Worm (Caenorhabditis elegans) whole organism, mixed stage, embryonic: Measurements from ENCODE around the gene bus-5.

Source experiments
- M03D4.4 ChIP-seq: sonication (generic microtip); optimal IDR thresholded peaks from 2 replicates; lab custom pipeline; 2017; ENCODE audit warnings: mild to moderate bottlenecking, missing genetic modification characterization, missing compliant biosample characterization
- bed-3 ChIP-seq: fragments of 200-800 bp; sonication (Bioruptor generic); optimal IDR thresholded peaks from 3 replicates; lab custom pipeline; 2018; ENCODE audit warnings: mild to moderate bottlenecking, missing genetic modification characterization, moderate library complexity, missing compliant biosample characterization
- blmp-1 ChIP-seq: fragments of 150-350 bp; optimal IDR thresholded peaks from 2 replicates; lab custom pipeline; 2014; ENCODE audit warnings: missing biosample characterization, missing genetic modification characterization
- ceh-39 ChIP-seq: fragments of 150-350 bp; optimal IDR thresholded peaks from 2 replicates; lab custom pipeline; 2014; ENCODE audit warnings: missing biosample characterization, missing genetic modification characterization
- ceh-43 ChIP-seq: fragments of 200-800 bp; sonication (Bioruptor generic); optimal IDR thresholded peaks from 2 replicates; lab custom pipeline; 2018; ENCODE audit warnings: mild to moderate bottlenecking, missing genetic modification characterization, moderate library complexity, missing compliant biosample characterization
- ceh-83 ChIP-seq: fragments of 200-800 bp; sonication (Bioruptor generic); optimal IDR thresholded peaks from 2 replicates; lab custom pipeline; 2018; ENCODE audit warnings: mild to moderate bottlenecking, missing genetic modification characterization, missing compliant biosample characterization
- ces-1 ChIP-seq: fragments of 150-350 bp; optimal IDR thresholded peaks from 2 replicates; lab custom pipeline; 2014; ENCODE audit warnings: missing biosample characterization, missing genetic modification reagents, missing genetic modification characterization
- cnd-1 ChIP-seq: fragments of 200-800 bp; sonication (Bioruptor generic); optimal IDR thresholded peaks from 2 replicates; lab custom pipeline; 2018; ENCODE audit warnings: mild to moderate bottlenecking, missing genetic modification characterization, missing compliant biosample characterization
- drap-1 ChIP-seq: fragments of 200-800 bp; sonication (Bioruptor generic); optimal IDR thresholded peaks from 3 replicates; lab custom pipeline; 2018; ENCODE audit warnings: mild to moderate bottlenecking, missing genetic modification characterization, missing compliant biosample characterization
- elt-1 ChIP-seq: sonication (generic microtip); optimal IDR thresholded peaks from 2 replicates; lab custom pipeline; 2017; ENCODE audit warnings: missing genetic modification characterization, mild to moderate bottlenecking, missing compliant biosample characterization, antibody characterized with exemption, moderate library complexity, borderline replicate concordance; ENCODE audit not compliant: insufficient read depth
- elt-3 ChIP-seq: fragments of 150-350 bp; optimal IDR thresholded peaks from 2 replicates; lab custom pipeline; 2014; ENCODE audit warnings: missing biosample characterization, missing genetic modification characterization
- flh-1 ChIP-seq: fragments of 200-800 bp; sonication (Bioruptor generic); optimal IDR thresholded peaks from 2 replicates; lab custom pipeline; 2018; ENCODE audit warnings: mild to moderate bottlenecking, missing genetic modification characterization, moderate library complexity, missing compliant biosample characterization
- ham-2 ChIP-seq: fragments of 200-800 bp; sonication (Bioruptor generic); optimal IDR thresholded peaks from 2 replicates; lab custom pipeline; 2018; ENCODE audit warnings: mild to moderate bottlenecking, missing genetic modification characterization, missing compliant biosample characterization
- hlh-1 ChIP-seq: fragments of 150-350 bp; optimal IDR thresholded peaks from 2 replicates; lab custom pipeline; 2014; ENCODE audit warnings: missing biosample characterization, missing genetic modification reagents, missing genetic modification characterization
- lin-13 ChIP-seq: fragments of 150-350 bp; optimal IDR thresholded peaks from 2 replicates; lab custom pipeline; 2014; ENCODE audit warnings: missing biosample characterization, missing genetic modification characterization
- lin-32 ChIP-seq: fragments of 200-800 bp; sonication (Bioruptor generic); optimal IDR thresholded peaks from 2 replicates; lab custom pipeline; 2018; ENCODE audit warnings: mild to moderate bottlenecking, missing genetic modification characterization, missing compliant biosample characterization
- lsy-2 ChIP-seq: fragments of 150-350 bp; optimal IDR thresholded peaks from 2 replicates; lab custom pipeline; 2014; ENCODE audit warnings: missing biosample characterization, missing genetic modification characterization
- mab-5 ChIP-seq: fragments of 150-350 bp; optimal IDR thresholded peaks from 2 replicates; lab custom pipeline; 2014; ENCODE audit warnings: missing biosample characterization, missing genetic modification characterization
- mep-1 ChIP-seq: fragments of 150-350 bp; optimal IDR thresholded peaks from 2 replicates; lab custom pipeline; 2017; ENCODE audit warnings: missing biosample characterization, missing genetic modification reagents, missing genetic modification characterization, inconsistent platforms
- mls-2 ChIP-seq: sonication (generic microtip); optimal IDR thresholded peaks from 2 replicates; lab custom pipeline; 2016; ENCODE audit warnings: mild to moderate bottlenecking, missing genetic modification characterization, moderate library complexity, missing compliant biosample characterization
- nhr-12 ChIP-seq: fragments of 150-350 bp; optimal IDR thresholded peaks from 2 replicates; lab custom pipeline; 2014; ENCODE audit warnings: missing biosample characterization, missing genetic modification characterization
- nhr-2 ChIP-seq: fragments of 150-350 bp; optimal IDR thresholded peaks from 2 replicates; lab custom pipeline; 2014; ENCODE audit warnings: missing biosample characterization, missing genetic modification characterization
- nhr-237 ChIP-seq: fragments of 150-350 bp; optimal IDR thresholded peaks from 2 replicates; lab custom pipeline; 2014; ENCODE audit warnings: missing biosample characterization, missing genetic modification characterization
- nhr-28 ChIP-seq: fragments of 150-350 bp; optimal IDR thresholded peaks from 2 replicates; lab custom pipeline; 2014; ENCODE audit warnings: missing biosample characterization, missing genetic modification characterization
- nhr-76 ChIP-seq: sonication (generic microtip); optimal IDR thresholded peaks from 2 replicates; lab custom pipeline; 2017; ENCODE audit warnings: missing biosample characterization, missing genetic modification characterization
- pha-4 ChIP-seq: fragments of 150-350 bp; optimal IDR thresholded peaks from 2 replicates; lab custom pipeline; 2018; ENCODE audit warnings: missing biosample characterization, missing genetic modification reagents, missing genetic modification characterization
- sem-2 ChIP-seq: fragments of 200-800 bp; sonication (Bioruptor generic); optimal IDR thresholded peaks from 2 replicates; lab custom pipeline; 2018; ENCODE audit warnings: mild to moderate bottlenecking, missing genetic modification characterization, missing compliant biosample characterization
- snpc-4 ChIP-seq: fragments of 150-350 bp; optimal IDR thresholded peaks from 2 replicates; lab custom pipeline; 2014; ENCODE audit warnings: missing biosample characterization, missing genetic modification characterization
- sptf-1 ChIP-seq: sonication (generic microtip); optimal IDR thresholded peaks from 2 replicates; lab custom pipeline; 2017; ENCODE audit warnings: mild to moderate bottlenecking, missing genetic modification characterization, moderate library complexity, missing compliant biosample characterization
- tbx-8 ChIP-seq: fragments of 200-800 bp; sonication (Bioruptor generic); optimal IDR thresholded peaks from 2 replicates; lab custom pipeline; 2018; ENCODE audit warnings: mild to moderate bottlenecking, missing genetic modification characterization, moderate library complexity, missing compliant biosample characterization
- unc-120 ChIP-seq: sonication (generic microtip); optimal IDR thresholded peaks from 2 replicates; lab custom pipeline; 2017; ENCODE audit warnings: missing genetic modification characterization, missing compliant biosample characterization; ENCODE audit not compliant: poor library complexity, severe bottlenecking
- unc-39 ChIP-seq: fragments of 150-350 bp; optimal IDR thresholded peaks from 2 replicates; lab custom pipeline; 2014; ENCODE audit warnings: missing biosample characterization, missing genetic modification characterization
- unc-62 ChIP-seq: fragments of 150-350 bp; optimal IDR thresholded peaks from 2 replicates; lab custom pipeline; 2014; ENCODE audit warnings: missing biosample characterization, missing genetic modification reagents, missing genetic modification characterization
- zip-8 ChIP-seq: fragments of 150-350 bp; optimal IDR thresholded peaks from 2 replicates; lab custom pipeline; 2014; ENCODE audit warnings: missing biosample characterization, missing genetic modification characterization
- ztf-11 ChIP-seq: fragments of 150-350 bp; optimal IDR thresholded peaks from 2 replicates; lab custom pipeline; 2014; ENCODE audit warnings: missing biosample characterization, missing genetic modification characterization

bus-5 gene

ce11 chrX:2093169-2093568 is 19.7 kb downstream of the bus-5 start, which contains the start of gene col-164:
TSS of gene col-164 (plus strand) at chrX:2093469.
- TF ChIP-seq drap-1 (GFP tag; lab: Kevin White, UChicago) (no peak), ceh-39 (tag; lab: Kevin White, UChicago) (no peak), lin-13 (tag; lab: Kevin White, UChicago) (no peak), snpc-4 (tag; lab: Kevin White, UChicago) (no peak), tbx-8 (GFP tag; lab: Kevin White, UChicago) (no peak), blmp-1 (tag; lab: Kevin White, UChicago) (no peak), hlh-1 (no peak), ztf-11 (tag; lab: Kevin White, UChicago) (no peak), nhr-28 (tag; lab: Kevin White, UChicago) (no peak), mab-5 (no peak), nhr-2 (no peak), sem-2 (GFP tag; lab: Kevin White, UChicago) (no peak), sptf-1 (tag; lab: Kevin White, UChicago) (no peak), nhr-76 (tag; lab: Kevin White, UChicago) (no peak), cnd-1 (no peak)

- TF ChIP-seq snpc-4 (tag; lab: Kevin White, UChicago) (no peak), sptf-1 (tag; lab: Kevin White, UChicago) (no peak), sem-2 (GFP tag; lab: Kevin White, UChicago) (no peak), bed-3 (GFP tag; lab: Kevin White, UChicago) (no peak), nhr-76 (tag; lab: Kevin White, UChicago) (no peak), elt-1 (tag; lab: Kevin White, UChicago) (no peak), lin-13 (tag; lab: Kevin White, UChicago) (no peak), mls-2 (tag; lab: Kevin White, UChicago) (no peak), blmp-1 (tag; lab: Kevin White, UChicago) (no peak), pha-4 (tag; lab: Kevin White, UChicago) (peak; percentile 25), tbx-8 (GFP tag; lab: Kevin White, UChicago) (no peak), nhr-28 (tag; lab: Kevin White, UChicago) (no peak), ham-2 (GFP tag; lab: Kevin White, UChicago) (no peak), flh-1 (GFP tag; lab: Kevin White, UChicago) (no peak), mab-5 (no peak), ceh-39 (tag; lab: Kevin White, UChicago) (peak; percentile 56), lsy-2 (tag; lab: Kevin White, UChicago) (peak; percentile 92), nhr-2 (peak; percentile 1), cnd-1 (no peak)
Measured at ce11 chrX:2090493-2090892, 22.4 kb downstream of the bus-5 start.

- TF ChIP-seq mls-2 (tag; lab: Kevin White, UChicago), result no peak
- no peak for TF ChIP-seq unc-39
- TF ChIP-seq nhr-12 (tag; lab: Kevin White, UChicago), result no peak
- TF ChIP-seq ces-1, result no peak
- TF ChIP-seq unc-62 (GFP tag; lab: Kevin White, UChicago), result no peak
- no peak for TF ChIP-seq ham-2 (GFP tag; lab: Kevin White, UChicago)
- TF ChIP-seq cnd-1, result no peak
- no peak for TF ChIP-seq bed-3 (GFP tag; lab: Kevin White, UChicago)
- TF ChIP-seq zip-8 (tag; lab: Kevin White, UChicago), result no peak
- TF ChIP-seq ztf-11 (tag; lab: Kevin White, UChicago), result no peak
- TF ChIP-seq mep-1 (tag; lab: Kevin White, UChicago), result peak; percentile 61
- peak; percentile 98 for TF ChIP-seq lsy-2 (tag; lab: Kevin White, UChicago)
- no peak for TF ChIP-seq drap-1 (GFP tag; lab: Kevin White, UChicago)
- no peak for TF ChIP-seq nhr-2
- TF ChIP-seq elt-3, result no peak
- no peak for TF ChIP-seq lin-32 (GFP tag; lab: Kevin White, UChicago)
- no peak for TF ChIP-seq elt-1 (tag; lab: Kevin White, UChicago)
- no peak for TF ChIP-seq nhr-76 (tag; lab: Kevin White, UChicago)
- no peak for TF ChIP-seq ceh-83 (GFP tag; lab: Kevin White, UChicago)
- TF ChIP-seq mab-5, result no peak
- no peak for TF ChIP-seq M03D4.4 (tag; lab: Kevin White, UChicago)
- TF ChIP-seq lin-13 (tag; lab: Kevin White, UChicago), result peak; percentile 5
- TF ChIP-seq hlh-1, result peak; percentile 20
- no peak for TF ChIP-seq nhr-28 (tag; lab: Kevin White, UChicago)
- no peak for TF ChIP-seq ceh-43
- no peak for TF ChIP-seq unc-120
- TF ChIP-seq flh-1 (GFP tag; lab: Kevin White, UChicago), result no peak
- no peak for TF ChIP-seq snpc-4 (tag; lab: Kevin White, UChicago)
- no peak for TF ChIP-seq sem-2 (GFP tag; lab: Kevin White, UChicago)
- no peak for TF ChIP-seq blmp-1 (tag; lab: Kevin White, UChicago)
- no peak for TF ChIP-seq ceh-39 (tag; lab: Kevin White, UChicago)
- peak; percentile 33 for TF ChIP-seq sptf-1 (tag; lab: Kevin White, UChicago)
- TF ChIP-seq nhr-237 (tag; lab: Kevin White, UChicago), result peak; percentile 10
- TF ChIP-seq tbx-8 (GFP tag; lab: Kevin White, UChicago), result no peak
- TF ChIP-seq pha-4 (tag; lab: Kevin White, UChicago), result peak; percentile 47
Measured at ce11 chrX:2089434-2089833, 23.5 kb downstream of the bus-5 start, which contains the start of gene lsy-2. TSS of gene lsy-2 (plus strand) at chrX:2089704.
